Fruit fly (Drosophila melanogaster): ENCODE data around the gene CG5026.

CG5026 gene

dm6 chr3L:8953962-8954647 lies 14.2 kb upstream of the CG5026 start, which contains the start of the genes CG43783 and orb2 (continued):
- TF ChIP-seq Rx (GFP tag; IDR thresholded peaks at IDR 0.05), result no peak
- TF ChIP-seq tio (GFP tag; optimal IDR thresholded peaks at IDR 0.05), result no peak
- TF ChIP-seq Hand (GFP tag; optimal IDR thresholded peaks at IDR 0.05), result no peak
- TF ChIP-seq NC2α (GFP tag; optimal IDR thresholded peaks at IDR 0.05), result no peak
- no peak for TF ChIP-seq CG7987 (GFP tag; optimal IDR thresholded peaks at IDR 0.05)
- no peak for TF ChIP-seq Dip2 (GFP tag; IDR thresholded peaks at IDR 0.05)
- peak; percentile 58; the same call in 1 of the 2 replicates for TF ChIP-seq amos (GFP tag; IDR thresholded peaks at IDR 0.05; ENCODE audit: partially characterized antibody)
- TF ChIP-seq CG32772 (GFP tag; IDR thresholded peaks at IDR 0.05), result no peak
- no peak for TF ChIP-seq Antp (GFP tag; optimal IDR thresholded peaks at IDR 0.05)
- no peak for TF ChIP-seq CkIIα-i1 (GFP tag; IDR thresholded peaks at IDR 0.05)
- no peak for TF ChIP-seq CG17568 (GFP tag; optimal IDR thresholded peaks at IDR 0.05)
- TF ChIP-seq Dip3 (GFP tag; optimal IDR thresholded peaks at IDR 0.05), result no peak
- no peak; the same call in 3 of the 4 replicates for TF ChIP-seq chinmo (GFP tag; IDR thresholded peaks at IDR 0.05; ENCODE audit: partially characterized antibody)
- TF ChIP-seq Mrtf (GFP tag; IDR thresholded peaks at IDR 0.05), result no peak
- no peak for TF ChIP-seq CG10321 (GFP tag; IDR thresholded peaks at IDR 0.05)
- TF ChIP-seq CG12236 (GFP tag; optimal IDR thresholded peaks at IDR 0.05), result no peak
- TF ChIP-seq jing (GFP tag; optimal IDR thresholded peaks at IDR 0.05), result no peak
- no peak for TF ChIP-seq HmgZ (tag; optimal IDR thresholded peaks at IDR 0.05)
- TF ChIP-seq CG17912 (GFP tag; optimal IDR thresholded peaks at IDR 0.05), result no peak
- TF ChIP-seq stwl (tag; optimal IDR thresholded peaks at IDR 0.05), result peak; percentile 55
- no peak for TF ChIP-seq Hmr (GFP tag; optimal IDR thresholded peaks at IDR 0.05)
- TF ChIP-seq tna (GFP tag; IDR thresholded peaks at IDR 0.05; ENCODE audit: partially characterized antibody), result peak; percentile 55; the same call in 1 of the 2 replicates
- no peak for TF ChIP-seq disco-r (GFP tag; optimal IDR thresholded peaks at IDR 0.05)
- TF ChIP-seq CG1024 (GFP tag; IDR thresholded peaks at IDR 0.05), result no peak
- no peak for TF ChIP-seq C15 (GFP tag; IDR thresholded peaks at IDR 0.05)
- peak; percentile 32 for TF ChIP-seq CG4617 (GFP tag; optimal IDR thresholded peaks at IDR 0.05; ENCODE audit: borderline replicate concordance)
- no peak for TF ChIP-seq yki (optimal IDR thresholded peaks at IDR 0.05)
- no peak for TF ChIP-seq CrebB (tag; optimal IDR thresholded peaks at IDR 0.05)
- TF ChIP-seq CG2712 (tag; optimal IDR thresholded peaks at IDR 0.05), result no peak
- no peak for TF ChIP-seq CG10565 (GFP tag; optimal IDR thresholded peaks at IDR 0.05)
- TF ChIP-seq sima (GFP tag; optimal IDR thresholded peaks at IDR 0.05), result no peak
- TF ChIP-seq eyg (GFP tag; optimal IDR thresholded peaks at IDR 0.05), result no peak
- no peak for TF ChIP-seq exex (tag; optimal IDR thresholded peaks at IDR 0.05)
- TF ChIP-seq mld (GFP tag; IDR thresholded peaks at IDR 0.05; ENCODE audit: partially characterized antibody), result no peak
- TF ChIP-seq Fer2 (tag; optimal IDR thresholded peaks at IDR 0.05), result no peak
- TF ChIP-seq CG2889 (GFP tag; IDR thresholded peaks at IDR 0.05), result no peak
- no peak for TF ChIP-seq nerfin-1 (tag; optimal IDR thresholded peaks at IDR 0.05)
- TF ChIP-seq crp (GFP tag; optimal IDR thresholded peaks at IDR 0.05), result peak; percentile 26 to 89
- TF ChIP-seq CG9797 (GFP tag; optimal IDR thresholded peaks at IDR 0.05), result no peak
- TF ChIP-seq CG17361 (GFP tag; IDR thresholded peaks at IDR 0.05), result no peak
- no peak for TF ChIP-seq CG6813 (GFP tag; optimal IDR thresholded peaks at IDR 0.05)
- TF ChIP-seq CG3726 (GFP tag; IDR thresholded peaks at IDR 0.05), result no peak
- TF ChIP-seq shn (GFP tag; optimal IDR thresholded peaks at IDR 0.05), result no peak
- TF ChIP-seq dan (GFP tag; IDR thresholded peaks at IDR 0.05), result no peak
- TF ChIP-seq CG34422 (GFP tag; IDR thresholded peaks at IDR 0.05), result no peak
- no peak for TF ChIP-seq kah (GFP tag; optimal IDR thresholded peaks at IDR 0.05)
- no peak for TF ChIP-seq CG4360 (GFP tag; IDR thresholded peaks at IDR 0.05)
- no peak for TF ChIP-seq CG5953 (GFP tag; IDR thresholded peaks at IDR 0.05)
- TF ChIP-seq CG3407 (GFP tag; optimal IDR thresholded peaks at IDR 0.05), result no peak
- no peak for TF ChIP-seq CG15514 (GFP tag; optimal IDR thresholded peaks at IDR 0.05)
